Fruit fly (Drosophila melanogaster) whole organism, prepupa: ENCODE measurements around the gene CG4218.
A peak's percentile ranks its signal among the peaks of the same experiment; 100 is the strongest.

Source experiments
- Blimp-1 ChIP-seq: fragments of 200-800 bp; sonication (Bioruptor generic); optimal IDR thresholded peaks from 3 replicates; lab custom pipeline; 2017; ENCODE audit warnings: missing biosample characterization, missing genetic modification characterization, mild to moderate bottlenecking, moderate library complexity, missing genetic modification reagents
- CG10631 ChIP-seq: fragments of 200-800 bp; sonication (Bioruptor generic); optimal IDR thresholded peaks from 2 replicates; lab custom pipeline; 2016; ENCODE audit warnings: missing biosample characterization, missing genetic modification characterization
- CG1621 ChIP-seq: fragments of 200-800 bp; sonication (Bioruptor generic); optimal IDR thresholded peaks from 3 replicates; lab custom pipeline; 2018; ENCODE audit warnings: missing biosample characterization, mild to moderate bottlenecking, missing genetic modification characterization
- CG16779 ChIP-seq: fragments of 200-800 bp; sonication (Bioruptor generic); optimal IDR thresholded peaks from 3 replicates; lab custom pipeline; 2017; ENCODE audit warnings: missing biosample characterization, mild to moderate bottlenecking, missing genetic modification characterization
- CG3032 ChIP-seq: fragments of 200-800 bp; optimal IDR thresholded peaks from 2 replicates; lab custom pipeline; 2019; ENCODE audit warnings: missing biosample characterization, mild to moderate bottlenecking, missing genetic modification characterization, moderate library complexity
- CG31627 ChIP-seq: fragments of 200-800 bp; sonication (Bioruptor generic); optimal IDR thresholded peaks from 3 replicates; lab custom pipeline; 2016; ENCODE audit warnings: missing biosample characterization, missing genetic modification characterization
- CG34406 ChIP-seq: fragments of 200-800 bp; sonication (Bioruptor generic); optimal IDR thresholded peaks from 3 replicates; lab custom pipeline; 2016; ENCODE audit warnings: missing biosample characterization, missing genetic modification characterization
- CG3919 ChIP-seq: fragments of 200-800 bp; sonication (Bioruptor generic); optimal IDR thresholded peaks from 3 replicates; lab custom pipeline; 2016; ENCODE audit warnings: missing biosample characterization, missing genetic modification characterization
- CG4318 ChIP-seq: fragments of 200-800 bp; sonication (Bioruptor generic); optimal IDR thresholded peaks from 3 replicates; lab custom pipeline; 2017; ENCODE audit warnings: missing biosample characterization, mild to moderate bottlenecking, missing genetic modification characterization
- CG6276 ChIP-seq: fragments of 200-800 bp; sonication (Bioruptor generic); optimal IDR thresholded peaks from 2 replicates; lab custom pipeline; 2017; ENCODE audit warnings: missing biosample characterization, mild to moderate bottlenecking, missing genetic modification characterization
- CG6792 ChIP-seq: fragments of 200-800 bp; sonication (Bioruptor generic); optimal IDR thresholded peaks from 3 replicates; lab custom pipeline; 2016; ENCODE audit warnings: missing biosample characterization, missing genetic modification characterization
- CG6854 ChIP-seq: fragments of 200-800 bp; sonication (Bioruptor generic); optimal IDR thresholded peaks from 2 replicates; lab custom pipeline; 2017; ENCODE audit warnings: missing biosample characterization, mild to moderate bottlenecking, missing genetic modification characterization
- CG8119 ChIP-seq: fragments of 200-800 bp; sonication (Bioruptor generic); IDR thresholded peaks from 3 replicates; pipeline ENCODE4 v1.3.6; 2022; ENCODE audit warnings: missing biosample characterization, missing genetic modification characterization
- CG8632 ChIP-seq: fragments of 200-800 bp; sonication (Bioruptor generic); optimal IDR thresholded peaks from 3 replicates; lab custom pipeline; 2016; ENCODE audit warnings: missing biosample characterization, missing genetic modification characterization
- CG9139 ChIP-seq: fragments of 200-800 bp; sonication (Bioruptor generic); optimal IDR thresholded peaks from 3 replicates; lab custom pipeline; 2017; ENCODE audit warnings: missing biosample characterization, mild to moderate bottlenecking, missing genetic modification characterization
- Eip75B ChIP-seq: fragments of 200-800 bp; sonication (Bioruptor generic); optimal IDR thresholded peaks from 3 replicates; lab custom pipeline; 2016; ENCODE audit warnings: missing biosample characterization, missing genetic modification characterization
- Eip78C ChIP-seq: fragments of 200-800 bp; sonication (Bioruptor generic); peaks from one replicate; lab custom pipeline; 2016; ENCODE audit warnings: missing biosample characterization, missing genetic modification characterization
- Eip93F ChIP-seq: fragments of 200-800 bp; sonication (Bioruptor generic); optimal IDR thresholded peaks from 2 replicates; lab custom pipeline; 2016; ENCODE audit warnings: missing biosample characterization, mild to moderate bottlenecking, missing genetic modification characterization
- Ets21C ChIP-seq: fragments of 200-800 bp; sonication (Bioruptor generic); optimal IDR thresholded peaks from 3 replicates; lab custom pipeline; 2016; ENCODE audit warnings: missing biosample characterization, missing genetic modification characterization
- Ets96B ChIP-seq: fragments of 200-800 bp; optimal IDR thresholded peaks from 2 replicates; lab custom pipeline; 2019; ENCODE audit warnings: missing biosample characterization, mild to moderate bottlenecking, missing genetic modification characterization, moderate library complexity
- Gug ChIP-seq: fragments of 200-800 bp; sonication (Bioruptor generic); IDR thresholded peaks from 2 replicates; pipeline ENCODE4 v1.3.6; 2022; ENCODE audit warnings: missing biosample characterization, missing genetic modification characterization
- Hr38 ChIP-seq: sonication (Bioruptor generic); optimal IDR thresholded peaks from 2 replicates; lab custom pipeline; 2016; ENCODE audit warnings: missing biosample characterization, missing genetic modification characterization
- Lpt ChIP-seq: fragments of 200-800 bp; sonication (Bioruptor generic); optimal IDR thresholded peaks from 3 replicates; lab custom pipeline; 2016; ENCODE audit warnings: missing biosample characterization, missing genetic modification characterization
- Met ChIP-seq: fragments of 200-800 bp; sonication (Bioruptor generic); optimal IDR thresholded peaks from 3 replicates; lab custom pipeline; 2016; ENCODE audit warnings: missing biosample characterization, missing genetic modification characterization
- Smox ChIP-seq: fragments of 200-800 bp; sonication (Bioruptor generic); optimal IDR thresholded peaks from 3 replicates; lab custom pipeline; 2016; ENCODE audit warnings: missing biosample characterization, missing genetic modification characterization
- Sox102F ChIP-seq: fragments of 200-800 bp; sonication (Bioruptor generic); optimal IDR thresholded peaks from 2 replicates; lab custom pipeline; 2016; ENCODE audit warnings: missing biosample characterization, mild to moderate bottlenecking, missing genetic modification characterization
- Sox14 ChIP-seq: fragments of 200-800 bp; sonication (Bioruptor generic); optimal IDR thresholded peaks from 3 replicates; lab custom pipeline; 2016; ENCODE audit warnings: missing biosample characterization, missing genetic modification characterization
- Sox15 ChIP-seq: fragments of 200-800 bp; sonication (Bioruptor generic); optimal IDR thresholded peaks from 3 replicates; lab custom pipeline; 2016; ENCODE audit warnings: missing biosample characterization, missing genetic modification characterization
- achi ChIP-seq: fragments of 200-800 bp; sonication (Bioruptor generic); optimal IDR thresholded peaks from 3 replicates; lab custom pipeline; 2016; ENCODE audit warnings: missing biosample characterization, missing genetic modification characterization
- acj6 ChIP-seq: fragments of 200-800 bp; sonication (Bioruptor generic); optimal IDR thresholded peaks from 3 replicates; lab custom pipeline; 2016; ENCODE audit warnings: missing biosample characterization, missing genetic modification characterization
- dac ChIP-seq: fragments of 200-800 bp; sonication (Bioruptor generic); optimal IDR thresholded peaks from 2 replicates; lab custom pipeline; 2017; ENCODE audit warnings: missing biosample characterization, mild to moderate bottlenecking, missing genetic modification characterization
- dsx ChIP-seq: fragments of 200-800 bp; optimal IDR thresholded peaks from 3 replicates; lab custom pipeline; 2019; ENCODE audit warnings: missing biosample characterization, mild to moderate bottlenecking, missing genetic modification characterization, moderate library complexity; ENCODE audit not compliant: poor library complexity, severe bottlenecking
- eg ChIP-seq: fragments of 200-800 bp; sonication (Bioruptor generic); IDR thresholded peaks from 3 replicates; pipeline ENCODE4 v1.3.6; 2022; ENCODE audit warnings: missing biosample characterization, missing genetic modification characterization
- esn ChIP-seq: fragments of 200-800 bp; sonication (Bioruptor generic); optimal IDR thresholded peaks from 2 replicates; lab custom pipeline; 2016; ENCODE audit warnings: missing biosample characterization, mild to moderate bottlenecking, missing genetic modification characterization, moderate library complexity
- fd59A ChIP-seq: fragments of 200-800 bp; sonication (Bioruptor generic); optimal IDR thresholded peaks from 2 replicates; lab custom pipeline; 2017; ENCODE audit warnings: missing biosample characterization, mild to moderate bottlenecking, missing genetic modification characterization, missing genetic modification reagents
- fd85E ChIP-seq: fragments of 200-800 bp; sonication (Bioruptor generic); optimal IDR thresholded peaks from 3 replicates; lab custom pipeline; 2016; ENCODE audit warnings: missing biosample characterization, missing genetic modification characterization
- fkh ChIP-seq: fragments of 200-800 bp; sonication (Bioruptor generic); optimal IDR thresholded peaks from 3 replicates; lab custom pipeline; 2017; ENCODE audit warnings: missing biosample characterization, mild to moderate bottlenecking, missing genetic modification characterization, moderate library complexity
- net ChIP-seq: fragments of 200-800 bp; sonication (Bioruptor generic); optimal IDR thresholded peaks from 3 replicates; lab custom pipeline; 2016; ENCODE audit warnings: missing biosample characterization, missing genetic modification characterization
- salr ChIP-seq, 2 experiments: fragments of 200-800 bp; sonication (Bioruptor generic); optimal IDR thresholded peaks; 3 replicates each; lab custom pipeline; 2016 to 2018; ENCODE audit warnings: missing biosample characterization in 2 of 2, missing genetic modification characterization in 2 of 2, mild to moderate bottlenecking in 1 of 2
- ss ChIP-seq, 2 experiments: fragments of 200-800 bp; sonication (Bioruptor generic); optimal IDR thresholded peaks; 2 replicates in 1 of 2; 3 replicates in 1 of 2; lab custom pipeline; 2017 to 2018; ENCODE audit warnings: mild to moderate bottlenecking in 2 of 2, missing biosample characterization in 2 of 2, missing genetic modification characterization in 2 of 2, moderate library complexity in 1 of 2
- svp ChIP-seq: fragments of 200-800 bp; sonication (Bioruptor generic); peaks from one replicate; lab custom pipeline; 2016; ENCODE audit warnings: missing biosample characterization, missing genetic modification characterization
- topi ChIP-seq: fragments of 200-800 bp; sonication (Bioruptor generic); optimal IDR thresholded peaks from 3 replicates; lab custom pipeline; 2016; ENCODE audit warnings: missing biosample characterization, missing genetic modification characterization
- vri ChIP-seq: fragments of 200-800 bp; sonication (Bioruptor generic); optimal IDR thresholded peaks from 3 replicates; lab custom pipeline; 2016; ENCODE audit warnings: missing biosample characterization, mild to moderate bottlenecking, missing genetic modification characterization

The CG4218 gene

dm6 chr2L:14505004-14505835, 43.7 kb downstream of the CG4218 start (continued):
- peak; percentile 59 for TF ChIP-seq acj6 (GFP tag; lab: Kevin White, UChicago)
- peak; percentile 14 for TF ChIP-seq fd85E
- TF ChIP-seq Eip93F (GFP tag; lab: Kevin White, UChicago) = no peak
- TF ChIP-seq Sox14 = peak; percentile 63
- TF ChIP-seq dac = no peak
- peak; percentile 68 for TF ChIP-seq net (GFP tag; lab: Kevin White, UChicago)
- TF ChIP-seq Eip75B (GFP tag; lab: Kevin White, UChicago) = peak; percentile 29
- TF ChIP-seq ss (GFP tag; optimal IDR thresholded peaks at IDR 0.05; lab: Kevin White, UChicago) = no peak
- TF ChIP-seq CG16779 (tag; lab: Kevin White, UChicago) = peak; percentile 5
- no peak for TF ChIP-seq CG4318 (GFP tag; lab: Kevin White, UChicago)
- TF ChIP-seq CG34406 (GFP tag; lab: Kevin White, UChicago) = peak; percentile 61
- TF ChIP-seq CG6792 (GFP tag; lab: Kevin White, UChicago) = peak; percentile 55
- no peak for TF ChIP-seq dsx (GFP tag; lab: Kevin White, UChicago)
- TF ChIP-seq eg = peak; percentile 54; the same call in 1 of the 3 replicates
- no peak for TF ChIP-seq CG8119 (GFP tag; lab: Robert Waterston, UW)
- no peak for TF ChIP-seq Sox15
- TF ChIP-seq Eip78C (GFP tag; lab: Kevin White, UChicago) = peak; percentile 83
- TF ChIP-seq Smox (GFP tag; lab: Kevin White, UChicago) = peak; percentile 52
- TF ChIP-seq Ets96B (tag; lab: Kevin White, UChicago) = no peak
- TF ChIP-seq salr (GFP tag; optimal IDR thresholded peaks at IDR 0.05; lab: Kevin White, UChicago) = peak; percentile 14 to 34
- TF ChIP-seq esn (GFP tag; lab: Kevin White, UChicago) = peak; percentile 69
- TF ChIP-seq CG6276 (GFP tag; lab: Kevin White, UChicago) = no peak

dm6 chr2L:14503584-14503983, 45.3 kb downstream of the CG4218 start:
- TF ChIP-seq svp = peak; percentile 62
- TF ChIP-seq Eip78C (GFP tag; lab: Kevin White, UChicago) = peak; percentile 19
- TF ChIP-seq CG3032 (tag; lab: Kevin White, UChicago) = no peak

DNA sequence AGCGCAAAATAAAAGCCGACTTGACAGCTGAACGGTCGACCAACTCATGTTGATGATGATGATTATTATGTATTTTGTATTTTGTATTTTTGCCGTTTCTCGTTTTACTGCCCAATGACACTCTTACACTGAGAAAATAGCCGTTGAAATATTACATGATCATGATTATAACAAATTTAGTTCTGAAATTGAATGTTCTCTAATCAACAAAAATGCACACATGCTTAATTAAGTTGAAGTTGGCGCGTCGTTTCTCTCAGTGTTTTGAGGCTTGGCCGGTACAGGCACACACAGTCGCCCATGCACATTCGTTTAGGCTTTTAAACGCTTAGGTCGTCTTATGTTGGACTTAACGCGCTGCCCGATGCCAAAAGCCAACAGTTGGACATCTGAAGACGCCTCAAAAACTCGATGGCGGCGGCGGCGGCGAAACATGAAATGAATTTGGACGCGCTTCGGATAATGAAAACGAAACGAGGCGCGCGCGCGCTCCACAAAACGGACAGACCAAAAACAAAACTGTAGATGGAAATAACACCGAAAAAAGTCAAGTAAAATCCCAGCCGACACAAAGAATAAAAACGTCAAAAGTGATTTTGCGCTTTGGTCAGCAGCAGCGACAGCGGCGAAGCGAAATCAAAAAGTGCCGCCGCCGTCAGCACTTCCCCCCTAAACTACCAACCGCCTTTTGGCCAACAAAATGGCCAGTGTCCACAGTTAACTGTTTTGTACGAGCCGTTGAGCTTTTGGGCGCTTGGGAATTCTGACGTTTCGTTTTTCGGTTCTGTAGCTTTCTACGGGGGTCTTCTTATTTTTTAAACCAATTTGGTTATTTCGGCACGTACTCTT, 46.1 kb downstream of the CG4218 start:
- TF ChIP-seq CG8632 (peak; percentile 82), ss (GFP tag; optimal IDR thresholded peaks at IDR 0.05; lab: Kevin White, UChicago) (peak; percentile 1 to 65), Sox14 (peak; percentile 82), fd59A (GFP tag; lab: Kevin White, UChicago) (peak; percentile 44), CG16779 (tag; lab: Kevin White, UChicago) (peak; percentile 32), fd85E (peak; percentile 55), Gug (peak; percentile 77), vri (peak; percentile 87), Sox102F (peak; percentile 85), Blimp-1 (GFP tag; lab: Kevin White, UChicago) (peak; percentile 68), Met (GFP tag; lab: Kevin White, UChicago) (peak; percentile 90), Lpt (GFP tag; lab: Kevin White, UChicago) (peak; percentile 62), CG10631 (GFP tag; lab: Kevin White, UChicago) (peak; percentile 56), CG3032 (tag; lab: Kevin White, UChicago) (peak; percentile 64), CG6854 (GFP tag; lab: Kevin White, UChicago) (peak; percentile 55), CG1621 (tag; lab: Kevin White, UChicago) (peak; percentile 73), fkh (GFP tag; lab: Kevin White, UChicago) (no peak), CG31627 (GFP tag; lab: Kevin White, UChicago) (peak; percentile 88), topi (peak; percentile 86), esn (GFP tag; lab: Kevin White, UChicago) (peak; percentile 90), CG9139 (GFP tag; lab: Kevin White, UChicago) (peak; percentile 23), svp (peak; percentile 93), Ets21C (GFP tag; lab: Kevin White, UChicago) (peak; percentile 83), CG3919 (GFP tag; lab: Kevin White, UChicago) (peak; percentile 90), achi (GFP tag; lab: Kevin White, UChicago) (peak; percentile 79), Eip93F (GFP tag; lab: Kevin White, UChicago) (peak; percentile 64), CG6792 (GFP tag; lab: Kevin White, UChicago) (peak; percentile 82), Hr38 (GFP tag; lab: Kevin White, UChicago) (no peak)
